Worm (Caenorhabditis elegans) whole organism, mixed stage, embryonic: Measurements from ENCODE around the gene B0280.17.

Source experiments
- M03D4.4 ChIP-seq: sonication (generic microtip); optimal IDR thresholded peaks from 2 replicates; lab custom pipeline; 2017; ENCODE audit warnings: mild to moderate bottlenecking, missing genetic modification characterization, missing compliant biosample characterization
- bed-3 ChIP-seq: fragments of 200-800 bp; sonication (Bioruptor generic); optimal IDR thresholded peaks from 3 replicates; lab custom pipeline; 2018; ENCODE audit warnings: mild to moderate bottlenecking, missing genetic modification characterization, moderate library complexity, missing compliant biosample characterization
- blmp-1 ChIP-seq: fragments of 150-350 bp; optimal IDR thresholded peaks from 2 replicates; lab custom pipeline; 2014; ENCODE audit warnings: missing biosample characterization, missing genetic modification characterization
- ceh-39 ChIP-seq: fragments of 150-350 bp; optimal IDR thresholded peaks from 2 replicates; lab custom pipeline; 2014; ENCODE audit warnings: missing biosample characterization, missing genetic modification characterization
- ceh-43 ChIP-seq: fragments of 200-800 bp; sonication (Bioruptor generic); optimal IDR thresholded peaks from 2 replicates; lab custom pipeline; 2018; ENCODE audit warnings: mild to moderate bottlenecking, missing genetic modification characterization, moderate library complexity, missing compliant biosample characterization
- ceh-83 ChIP-seq: fragments of 200-800 bp; sonication (Bioruptor generic); optimal IDR thresholded peaks from 2 replicates; lab custom pipeline; 2018; ENCODE audit warnings: mild to moderate bottlenecking, missing genetic modification characterization, missing compliant biosample characterization
- ces-1 ChIP-seq: fragments of 150-350 bp; optimal IDR thresholded peaks from 2 replicates; lab custom pipeline; 2014; ENCODE audit warnings: missing biosample characterization, missing genetic modification reagents, missing genetic modification characterization
- cnd-1 ChIP-seq: fragments of 200-800 bp; sonication (Bioruptor generic); optimal IDR thresholded peaks from 2 replicates; lab custom pipeline; 2018; ENCODE audit warnings: mild to moderate bottlenecking, missing genetic modification characterization, missing compliant biosample characterization
- flh-1 ChIP-seq: fragments of 200-800 bp; sonication (Bioruptor generic); optimal IDR thresholded peaks from 2 replicates; lab custom pipeline; 2018; ENCODE audit warnings: mild to moderate bottlenecking, missing genetic modification characterization, moderate library complexity, missing compliant biosample characterization
- ham-2 ChIP-seq: fragments of 200-800 bp; sonication (Bioruptor generic); optimal IDR thresholded peaks from 2 replicates; lab custom pipeline; 2018; ENCODE audit warnings: mild to moderate bottlenecking, missing genetic modification characterization, missing compliant biosample characterization
- hlh-1 ChIP-seq: fragments of 150-350 bp; optimal IDR thresholded peaks from 2 replicates; lab custom pipeline; 2014; ENCODE audit warnings: missing biosample characterization, missing genetic modification reagents, missing genetic modification characterization
- lin-13 ChIP-seq: fragments of 150-350 bp; optimal IDR thresholded peaks from 2 replicates; lab custom pipeline; 2014; ENCODE audit warnings: missing biosample characterization, missing genetic modification characterization
- lin-32 ChIP-seq: fragments of 200-800 bp; sonication (Bioruptor generic); optimal IDR thresholded peaks from 2 replicates; lab custom pipeline; 2018; ENCODE audit warnings: mild to moderate bottlenecking, missing genetic modification characterization, missing compliant biosample characterization
- mab-5 ChIP-seq: fragments of 150-350 bp; optimal IDR thresholded peaks from 2 replicates; lab custom pipeline; 2014; ENCODE audit warnings: missing biosample characterization, missing genetic modification characterization
- mep-1 ChIP-seq: fragments of 150-350 bp; optimal IDR thresholded peaks from 2 replicates; lab custom pipeline; 2017; ENCODE audit warnings: missing biosample characterization, missing genetic modification reagents, missing genetic modification characterization, inconsistent platforms
- mls-2 ChIP-seq: sonication (generic microtip); optimal IDR thresholded peaks from 2 replicates; lab custom pipeline; 2016; ENCODE audit warnings: mild to moderate bottlenecking, missing genetic modification characterization, moderate library complexity, missing compliant biosample characterization
- nhr-12 ChIP-seq: fragments of 150-350 bp; optimal IDR thresholded peaks from 2 replicates; lab custom pipeline; 2014; ENCODE audit warnings: missing biosample characterization, missing genetic modification characterization
- nhr-2 ChIP-seq: fragments of 150-350 bp; optimal IDR thresholded peaks from 2 replicates; lab custom pipeline; 2014; ENCODE audit warnings: missing biosample characterization, missing genetic modification characterization
- nhr-237 ChIP-seq: fragments of 150-350 bp; optimal IDR thresholded peaks from 2 replicates; lab custom pipeline; 2014; ENCODE audit warnings: missing biosample characterization, missing genetic modification characterization
- nhr-76 ChIP-seq: sonication (generic microtip); optimal IDR thresholded peaks from 2 replicates; lab custom pipeline; 2017; ENCODE audit warnings: missing biosample characterization, missing genetic modification characterization
- sem-2 ChIP-seq: fragments of 200-800 bp; sonication (Bioruptor generic); optimal IDR thresholded peaks from 2 replicates; lab custom pipeline; 2018; ENCODE audit warnings: mild to moderate bottlenecking, missing genetic modification characterization, missing compliant biosample characterization
- snpc-4 ChIP-seq: fragments of 150-350 bp; optimal IDR thresholded peaks from 2 replicates; lab custom pipeline; 2014; ENCODE audit warnings: missing biosample characterization, missing genetic modification characterization
- sptf-1 ChIP-seq: sonication (generic microtip); optimal IDR thresholded peaks from 2 replicates; lab custom pipeline; 2017; ENCODE audit warnings: mild to moderate bottlenecking, missing genetic modification characterization, moderate library complexity, missing compliant biosample characterization
- tbx-8 ChIP-seq: fragments of 200-800 bp; sonication (Bioruptor generic); optimal IDR thresholded peaks from 2 replicates; lab custom pipeline; 2018; ENCODE audit warnings: mild to moderate bottlenecking, missing genetic modification characterization, moderate library complexity, missing compliant biosample characterization
- unc-120 ChIP-seq: sonication (generic microtip); optimal IDR thresholded peaks from 2 replicates; lab custom pipeline; 2017; ENCODE audit warnings: missing genetic modification characterization, missing compliant biosample characterization; ENCODE audit not compliant: poor library complexity, severe bottlenecking
- unc-39 ChIP-seq: fragments of 150-350 bp; optimal IDR thresholded peaks from 2 replicates; lab custom pipeline; 2014; ENCODE audit warnings: missing biosample characterization, missing genetic modification characterization
- unc-62 ChIP-seq: fragments of 150-350 bp; optimal IDR thresholded peaks from 2 replicates; lab custom pipeline; 2014; ENCODE audit warnings: missing biosample characterization, missing genetic modification reagents, missing genetic modification characterization
- zip-8 ChIP-seq: fragments of 150-350 bp; optimal IDR thresholded peaks from 2 replicates; lab custom pipeline; 2014; ENCODE audit warnings: missing biosample characterization, missing genetic modification characterization
- ztf-11 ChIP-seq: fragments of 150-350 bp; optimal IDR thresholded peaks from 2 replicates; lab custom pipeline; 2014; ENCODE audit warnings: missing biosample characterization, missing genetic modification characterization

Gene B0280.17

ce11 chrIII:7152569-7152968 lies 16.7 kb upstream of the B0280.17 start:
- TF ChIP-seq bed-3 (GFP tag; lab: Kevin White, UChicago) (no peak), zip-8 (tag; lab: Kevin White, UChicago) (no peak), unc-120 (no peak), ceh-83 (no peak), snpc-4 (tag; lab: Kevin White, UChicago) (no peak), mep-1 (no peak), nhr-2 (tag; lab: Kevin White, UChicago) (no peak), nhr-76 (no peak), M03D4.4 (tag; lab: Kevin White, UChicago) (no peak), mls-2 (tag; lab: Kevin White, UChicago) (no peak), ceh-43 (GFP tag; lab: Kevin White, UChicago) (no peak), blmp-1 (tag; lab: Kevin White, UChicago) (no peak), hlh-1 (tag; lab: Kevin White, UChicago) (no peak), tbx-8 (GFP tag; lab: Kevin White, UChicago) (no peak), mab-5 (no peak)

ce11 chrIII:7150162-7150561 lies 14.2 kb upstream of the B0280.17 start:
- TF ChIP-seq ceh-83: no peak
- no peak for TF ChIP-seq M03D4.4 (tag; lab: Kevin White, UChicago)
- no peak for TF ChIP-seq nhr-12
- TF ChIP-seq tbx-8 (GFP tag; lab: Kevin White, UChicago): no peak
- no peak for TF ChIP-seq mab-5
- TF ChIP-seq cnd-1 (tag; lab: Kevin White, UChicago): no peak
- no peak for TF ChIP-seq bed-3 (GFP tag; lab: Kevin White, UChicago)
- TF ChIP-seq ztf-11: no peak
- no peak for TF ChIP-seq flh-1 (GFP tag; lab: Kevin White, UChicago)
- TF ChIP-seq sem-2: no peak
- TF ChIP-seq nhr-76: no peak
- TF ChIP-seq lin-13 (tag; lab: Kevin White, UChicago): no peak
- TF ChIP-seq ceh-39 (tag; lab: Kevin White, UChicago): no peak
- TF ChIP-seq, all 35 proteins: peak for 0

- TF ChIP-seq unc-39 (no peak), ceh-43 (GFP tag; lab: Kevin White, UChicago) (no peak), unc-62 (no peak), blmp-1 (tag; lab: Kevin White, UChicago) (no peak), nhr-237 (tag; lab: Kevin White, UChicago) (no peak), bed-3 (GFP tag; lab: Kevin White, UChicago) (no peak), ztf-11 (no peak), ham-2 (GFP tag; lab: Kevin White, UChicago) (no peak), cnd-1 (tag; lab: Kevin White, UChicago) (no peak), nhr-12 (no peak), nhr-76 (no peak), sptf-1 (no peak), ceh-83 (no peak)
Measured at ce11 chrIII:7148191-7148590, 12.3 kb upstream of the B0280.17 start.

- TF ChIP-seq mls-2 (tag; lab: Kevin White, UChicago) (no peak), unc-120 (no peak), nhr-76 (no peak), lin-32 (GFP tag; lab: Kevin White, UChicago) (no peak)
Measured at ce11 chrIII:7146341-7146740, 10.4 kb upstream of the B0280.17 start.

- TF ChIP-seq ces-1 (GFP tag; lab: Kevin White, UChicago) (peak; percentile 72), flh-1 (GFP tag; lab: Kevin White, UChicago) (no peak)
- TF ChIP-seq, all 35 proteins: peak for 1
Measured at ce11 chrIII:7144749-7145148, 8.8 kb upstream of the B0280.17 start, which contains the start of gene glr-2. TSS of gene glr-2 (minus strand) at chrIII:7144959.

ce11 chrIII:7142172-7142601 lies 6.3 kb upstream of the B0280.17 start:
- TF ChIP-seq nhr-2 (tag; lab: Kevin White, UChicago) (no peak), nhr-12 (no peak), ces-1 (GFP tag; lab: Kevin White, UChicago) (peak; percentile 5), mls-2 (tag; lab: Kevin White, UChicago) (no peak)
